Worm (Caenorhabditis elegans) whole organism, midembryonic: ENCODE results near the gene glr-1.

Experiments used
- klf-2 ChIP-seq: fragments of 200-800 bp; sonication (Bioruptor generic); conservative IDR thresholded peaks from 2 replicates; pipeline ENCODE4 v1.3.6; 2022; ENCODE audit warnings: missing genetic modification reagents, missing genetic modification characterization, missing compliant biosample characterization
- med-1 ChIP-seq: sonication (generic microtip); optimal IDR thresholded peaks from 2 replicates; lab custom pipeline; 2017; ENCODE audit warnings: missing genetic modification characterization, mild to moderate bottlenecking, missing compliant biosample characterization, antibody characterized with exemption, missing genetic modification reagents; ENCODE audit not compliant: insufficient read depth
- ztf-23 ChIP-seq: fragments of 200-800 bp; sonication (Bioruptor generic); IDR thresholded peaks from 2 replicates; pipeline ENCODE4 v1.3.6; 2022; ENCODE audit warnings: missing genetic modification reagents, missing genetic modification characterization, missing compliant biosample characterization

DNA sequence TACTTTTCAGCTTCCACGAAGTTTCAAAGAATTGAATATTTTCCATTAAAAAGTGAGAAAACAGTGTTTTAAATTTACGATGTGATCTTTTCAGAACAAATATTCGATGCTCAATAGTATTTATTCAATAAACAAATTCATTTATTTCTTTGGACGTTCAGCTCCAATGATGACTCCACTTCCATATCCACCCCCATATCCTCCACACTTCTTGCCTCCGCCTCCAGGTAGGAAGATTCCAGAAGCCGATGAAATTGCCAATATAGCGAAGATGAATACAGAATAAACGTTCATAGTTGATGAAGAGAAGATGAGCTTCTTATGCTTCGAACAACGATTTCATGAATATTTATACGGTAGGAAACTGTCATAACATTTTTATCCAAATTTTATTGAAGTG lies 753 bp upstream of the glr-1 start, which contains the start of gene fip-3:
- TF ChIP-seq klf-2: no peak
- no peak for TF ChIP-seq med-1 (GFP tag; lab: Kevin White, UChicago)
- TF ChIP-seq ztf-23 (GFP tag; lab: Robert Waterston, UW): no peak
